Worm (Caenorhabditis elegans): ENCODE data around the gene R11G10.4.

ce11 chrV:13497322-13497847 lies 9.0 kb upstream of the R11G10.4 start, which contains the start of the genes eea-1 and gut-2:
- no peak for TF ChIP-seq tbx-7 (tag; optimal IDR thresholded peaks at IDR 0.05)
- no peak for TF ChIP-seq pqm-1 (tag; optimal IDR thresholded peaks at IDR 0.05)
- no peak for TF ChIP-seq ama-1 (optimal IDR thresholded peaks at IDR 0.05)
- no peak for TF ChIP-seq elt-2 (tag; optimal IDR thresholded peaks at IDR 0.05)
- no peak for TF ChIP-seq K02D7.2 (tag; optimal IDR thresholded peaks at IDR 0.05)
- no peak for TF ChIP-seq madf-2 (tag; optimal IDR thresholded peaks at IDR 0.05)
